Fruit fly (Drosophila melanogaster): Measurements from ENCODE around the gene bowl.

bowl gene

DNA sequence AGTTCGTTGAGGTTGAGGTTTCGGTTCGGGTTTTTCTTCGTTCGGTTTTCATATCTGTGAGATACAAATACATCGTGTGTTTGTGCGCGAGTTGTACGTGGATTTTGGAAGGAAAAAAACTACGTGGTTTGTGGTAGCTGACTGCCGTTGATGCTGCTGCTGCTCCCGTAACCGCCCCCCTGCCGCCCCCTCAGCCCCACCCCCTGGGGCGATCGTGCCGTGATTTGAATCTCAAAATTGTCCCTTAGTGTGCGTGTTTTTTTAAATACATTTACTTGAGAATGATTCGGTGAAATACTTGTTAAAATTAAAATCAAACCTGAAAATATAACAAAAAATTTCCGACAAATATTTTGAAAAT lies 548 bp downstream of the bowl start (continued):
- TF ChIP-seq CG8290 (GFP tag; optimal IDR thresholded peaks at IDR 0.05) (no peak), CG8290 (tag; optimal IDR thresholded peaks at IDR 0.05) (peak in 1 of 2 experiments; percentile 24), CG6175 (GFP tag; IDR thresholded peaks at IDR 0.05) (peak; percentile 89), Drgx (GFP tag; IDR thresholded peaks at IDR 0.05) (0 out of 2 replicates have a peak, but pooled peaks have one; percentile 4), B-H1 (GFP tag; IDR thresholded peaks at IDR 0.05) (no peak), CHES-1-like (GFP tag; optimal IDR thresholded peaks at IDR 0.05) (no peak), CkIIα-i1 (GFP tag; IDR thresholded peaks at IDR 0.05) (no peak), NC2β (GFP tag; optimal IDR thresholded peaks at IDR 0.05) (no peak), Pdp1 (GFP tag; optimal IDR thresholded peaks at IDR 0.05) (no peak), otp (GFP tag; IDR thresholded peaks at IDR 0.05) (no peak), crol (GFP tag; IDR thresholded peaks at IDR 0.05) (peak; percentile 90), CG7745 (tag; optimal IDR thresholded peaks at IDR 0.05) (no peak), CG34376 (GFP tag; optimal IDR thresholded peaks at IDR 0.05) (no peak), NFAT (GFP tag; IDR thresholded peaks at IDR 0.05) (peak; percentile 54), sug (tag; optimal IDR thresholded peaks at IDR 0.05) (peak; percentile 5), bcd (GFP tag; optimal IDR thresholded peaks at IDR 0.05) (no peak)

DNA sequence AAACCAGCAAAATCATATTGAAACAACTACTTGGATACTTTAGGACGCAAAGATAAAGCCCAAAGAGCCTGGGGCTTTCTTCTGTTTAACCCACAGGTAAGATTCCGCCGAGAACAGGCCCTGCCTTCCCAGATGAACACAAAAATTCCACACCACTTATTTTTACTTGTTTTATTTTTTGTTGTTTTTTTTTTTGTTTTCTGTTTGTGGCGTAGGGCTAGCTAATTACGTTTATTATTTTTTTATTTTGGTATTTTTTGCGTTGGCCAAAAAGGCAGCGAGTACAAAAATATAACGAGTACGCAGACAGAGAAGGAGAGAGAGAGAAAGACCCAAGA lies 1.1 kb downstream of the bowl start:
- TF ChIP-seq sens (GFP tag), result peak; percentile 69
- peak; percentile 13 for TF ChIP-seq stwl (tag; optimal IDR thresholded peaks at IDR 0.05)
- no peak for TF ChIP-seq CrebB (tag; optimal IDR thresholded peaks at IDR 0.05)
- TF ChIP-seq CG12155 (GFP tag; optimal IDR thresholded peaks at IDR 0.05), result peak; percentile 92
- peak in 1 of 2 experiments; percentile 44 for TF ChIP-seq eve (GFP tag; optimal IDR thresholded peaks at IDR 0.05)
- no peak for TF ChIP-seq sob (GFP tag; IDR thresholded peaks at IDR 0.05)

DNA sequence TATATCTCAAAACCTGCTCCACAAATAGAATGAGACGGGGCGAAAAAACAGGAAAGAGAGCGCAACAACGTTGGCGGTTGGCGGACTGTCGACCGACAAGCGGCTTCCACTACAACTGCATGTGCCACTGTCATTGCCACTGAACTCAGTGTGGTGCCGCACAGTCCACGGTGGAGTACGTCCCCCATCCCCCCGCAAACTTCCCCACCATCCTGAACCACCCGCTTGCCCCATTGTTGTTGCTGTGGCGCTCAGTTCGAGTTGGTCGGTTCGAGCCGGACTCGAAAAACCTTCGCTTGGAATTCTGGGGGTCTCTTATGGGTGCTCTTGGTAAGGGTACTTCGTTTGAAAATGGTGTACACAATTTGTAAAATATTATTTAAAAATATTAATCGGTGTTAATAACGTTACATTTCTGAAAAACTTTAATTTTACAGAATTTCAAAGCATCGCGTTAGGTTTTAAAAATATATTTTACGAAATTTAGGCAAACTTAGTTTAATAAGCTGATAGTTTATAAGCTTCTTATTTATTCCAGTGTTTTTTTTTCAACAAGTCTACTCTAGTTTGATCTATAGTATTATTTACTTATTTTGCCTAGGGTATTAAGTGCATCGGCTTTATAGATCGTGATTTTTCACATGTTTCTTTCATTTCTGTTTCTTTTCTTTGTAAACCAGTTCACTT lies 1.6 kb downstream of the bowl start:
- no peak for TF ChIP-seq Dref (GFP tag; IDR thresholded peaks at IDR 0.05)
- TF ChIP-seq pan (optimal IDR thresholded peaks at IDR 0.05), result no peak
- TF ChIP-seq pan (GFP tag; optimal IDR thresholded peaks at IDR 0.05 in 1 of 2, IDR thresholded peaks at IDR 0.05 in 1 of 2), result no peak
- TF ChIP-seq ato (GFP tag; IDR thresholded peaks at IDR 0.05; ENCODE audit: partially characterized antibody), result 0 out of 2 replicates have a peak, but pooled peaks have one; percentile 20
- TF ChIP-seq CG16863 (GFP tag; optimal IDR thresholded peaks at IDR 0.05), result no peak
- TF ChIP-seq Optix (GFP tag; IDR thresholded peaks at IDR 0.05), result no peak
- no peak for TF ChIP-seq hkb (optimal IDR thresholded peaks at IDR 0.05)
- TF ChIP-seq hkb (GFP tag; IDR thresholded peaks at IDR 0.05), result no peak
- peak; percentile 72 for TF ChIP-seq CG7839 (tag; optimal IDR thresholded peaks at IDR 0.05)
- no peak for TF ChIP-seq Ada2b (GFP tag; IDR thresholded peaks at IDR 0.05)
- TF ChIP-seq Poxn (GFP tag; IDR thresholded peaks at IDR 0.05), result no peak
- peak; percentile 30 for TF ChIP-seq grn (GFP tag; optimal IDR thresholded peaks at IDR 0.05)
- peak; percentile 36 for TF ChIP-seq Hmr (GFP tag; optimal IDR thresholded peaks at IDR 0.05)
- TF ChIP-seq peb (GFP tag; IDR thresholded peaks at IDR 0.05), result no peak
- no peak for TF ChIP-seq ara (GFP tag; IDR thresholded peaks at IDR 0.05)
- no peak for TF ChIP-seq kah (GFP tag; optimal IDR thresholded peaks at IDR 0.05)
- no peak for TF ChIP-seq ERR (GFP tag; optimal IDR thresholded peaks at IDR 0.05)
- TF ChIP-seq pho (GFP tag; optimal IDR thresholded peaks at IDR 0.05), result no peak
- TF ChIP-seq CG17912 (GFP tag; optimal IDR thresholded peaks at IDR 0.05), result no peak
- no peak for TF ChIP-seq sisA (GFP tag; IDR thresholded peaks at IDR 0.05)
- no peak for TF ChIP-seq MTF-1 (GFP tag; optimal IDR thresholded peaks at IDR 0.05; ENCODE audit: borderline replicate concordance)
- TF ChIP-seq CG17612 (GFP tag; IDR thresholded peaks at IDR 0.05), result no peak
- peak; percentile 49 for TF ChIP-seq Dek (tag; optimal IDR thresholded peaks at IDR 0.05)
- no peak for TF ChIP-seq stwl (tag; optimal IDR thresholded peaks at IDR 0.05)
- TF ChIP-seq Eip74EF (GFP tag; optimal IDR thresholded peaks at IDR 0.05), result peak in 1 of 2 experiments; percentile 43
- TF ChIP-seq cato (GFP tag; optimal IDR thresholded peaks at IDR 0.05; ENCODE audit: borderline replicate concordance), result no peak
- TF ChIP-seq CG34376 (GFP tag; optimal IDR thresholded peaks at IDR 0.05), result no peak
- TF ChIP-seq CG14441 (GFP tag; IDR thresholded peaks at IDR 0.05), result no peak
- TF ChIP-seq fd96Cb (tag; optimal IDR thresholded peaks at IDR 0.05), result peak; percentile 23
- no peak for TF ChIP-seq CG6272 (GFP tag; IDR thresholded peaks at IDR 0.05)

Data from whole organism, embryonic.